Fruit fly (Drosophila melanogaster) whole organism, wandering third instar larva: Measurements from ENCODE around the gene AANATL7.

ENCODE experiments used
- Hnf4 ChIP-seq: fragments of 200-800 bp; sonication (Bioruptor generic); optimal IDR thresholded peaks from 2 replicates; lab custom pipeline; 2016; ENCODE audit warnings: missing biosample characterization, mild to moderate bottlenecking, missing genetic modification characterization
- Hr78 ChIP-seq: fragments of >200 bp; optimal IDR thresholded peaks from 2 replicates; lab custom pipeline; 2017; ENCODE audit warnings: missing biosample characterization, missing genetic modification characterization
- N ChIP-seq: fragments of >200 bp; optimal IDR thresholded peaks from 2 replicates; lab custom pipeline; 2018; ENCODE audit warnings: missing biosample characterization, missing external identifiers, missing genetic modification characterization
- h ChIP-seq: fragments of 200-800 bp; sonication (Bioruptor generic); optimal IDR thresholded peaks from 3 replicates; lab custom pipeline; 2016; ENCODE audit warnings: missing biosample characterization, mild to moderate bottlenecking, missing genetic modification characterization
- jim ChIP-seq: fragments of 175-275, 200-325 bp; sonication (Bioruptor generic); optimal IDR thresholded peaks from 2 replicates; lab custom pipeline; 2016; ENCODE audit warnings: missing biosample characterization, mild to moderate bottlenecking, missing genetic modification characterization
- psq ChIP-seq: fragments of 200-800 bp; sonication (Bioruptor generic); optimal IDR thresholded peaks from 3 replicates; lab custom pipeline; 2017; ENCODE audit warnings: missing biosample characterization, mild to moderate bottlenecking, missing genetic modification characterization, moderate library complexity
- rgr ChIP-seq: fragments of 200-800 bp; sonication (Bioruptor generic); optimal IDR thresholded peaks from 3 replicates; lab custom pipeline; 2016; ENCODE audit warnings: missing biosample characterization, mild to moderate bottlenecking, missing genetic modification characterization
- usp ChIP-seq: fragments of >200 bp; optimal IDR thresholded peaks from 2 replicates; lab custom pipeline; 2017; ENCODE audit warnings: missing biosample characterization, missing genetic modification characterization

DNA sequence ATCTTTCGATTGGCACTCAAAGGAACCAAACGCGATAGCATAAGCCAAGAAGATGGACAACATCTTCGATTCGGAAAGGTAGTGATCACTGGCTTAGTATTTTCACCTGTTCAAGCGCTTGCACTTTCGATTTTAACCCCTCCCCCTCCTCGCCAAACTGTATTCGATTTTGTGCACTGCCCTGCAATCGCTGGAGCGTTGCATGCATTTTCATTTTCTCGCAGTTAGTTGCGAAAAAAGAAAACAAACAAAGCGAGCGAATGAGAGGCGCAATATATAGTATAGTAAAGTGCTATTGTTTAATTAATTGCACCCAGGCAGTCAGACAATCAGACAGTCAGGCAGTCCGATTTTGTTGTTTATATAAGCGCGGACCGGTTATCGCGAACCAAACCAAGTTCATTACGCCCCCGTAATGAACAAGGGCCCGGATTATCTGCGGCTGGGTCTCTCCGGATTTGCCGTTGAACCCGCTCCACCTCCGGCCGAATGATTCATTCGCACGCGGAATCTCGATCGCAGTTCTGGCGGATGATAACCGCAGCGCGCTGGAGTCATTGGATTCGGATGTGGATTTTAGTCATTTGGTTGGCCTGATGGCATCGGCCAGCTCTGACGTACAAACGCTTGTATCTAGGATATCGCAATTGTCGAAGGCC, 12.5 kb downstream of the AANATL7 start:
- no peak for TF ChIP-seq usp (GFP tag; lab: Kevin White, UChicago)
- no peak for TF ChIP-seq rgr (GFP tag; lab: Kevin White, UChicago)
- TF ChIP-seq h (GFP tag; lab: Kevin White, UChicago): no peak
- TF ChIP-seq N (GFP tag; lab: Kevin White, UChicago): no peak
- no peak for TF ChIP-seq psq (GFP tag; lab: Kevin White, UChicago)
- TF ChIP-seq jim (GFP tag; lab: Kevin White, UChicago): no peak
- TF ChIP-seq Hnf4 (GFP tag; lab: Kevin White, UChicago): no peak
- no peak for TF ChIP-seq Hr78 (GFP tag; lab: Kevin White, UChicago)
